Worm (Caenorhabditis elegans): Measurements from ENCODE around the gene cyp-13A8.

ce11 chrII:9845239-9845638, 37.9 kb upstream of the cyp-13A8 start, which contains the start of gene chil-9:
- TF ChIP-seq cog-1 (tag; optimal IDR thresholded peaks at IDR 0.05) (no peak), flt-1 (GFP tag; IDR thresholded peaks at IDR 0.05) (no peak)
